Fruit fly (Drosophila melanogaster): ENCODE measurements around the gene CG14332.

Gene CG14332

dm6 chr3R:17391313-17391845 is 30.6 kb downstream of the CG14332 start, which contains the start of the genes Brf and sds22 (continued):
- no peak for TF ChIP-seq Dif (GFP tag; optimal IDR thresholded peaks at IDR 0.05; ENCODE audit: partially characterized antibody)
- peak; percentile 91 for TF ChIP-seq dsf (GFP tag; optimal IDR thresholded peaks at IDR 0.05; ENCODE audit: borderline replicate concordance)
- TF ChIP-seq Mio (GFP tag; optimal IDR thresholded peaks at IDR 0.05): peak; percentile 76
- peak; percentile 97 for TF ChIP-seq HLH106 (tag; optimal IDR thresholded peaks at IDR 0.05)
- peak; percentile 97 for TF ChIP-seq brk (GFP tag; optimal IDR thresholded peaks at IDR 0.05)
- peak; percentile 45 to 97 for TF ChIP-seq foxo (GFP tag; optimal IDR thresholded peaks at IDR 0.05)
- TF ChIP-seq tai (GFP tag; optimal IDR thresholded peaks at IDR 0.05): peak; percentile 97

- no peak for TF ChIP-seq Dif (GFP tag; optimal IDR thresholded peaks at IDR 0.05; ENCODE audit: partially characterized antibody)
- peak; percentile 73 for TF ChIP-seq fru (GFP tag; optimal IDR thresholded peaks at IDR 0.05)
- TF ChIP-seq Hnf4 (GFP tag; optimal IDR thresholded peaks at IDR 0.05): peak; percentile 69
- no peak for TF ChIP-seq Mio (GFP tag; optimal IDR thresholded peaks at IDR 0.05)
- peak; percentile 65 for TF ChIP-seq dmrt93B (GFP tag; optimal IDR thresholded peaks at IDR 0.05)
- TF ChIP-seq ey (GFP tag; optimal IDR thresholded peaks at IDR 0.05): peak; percentile 69
- TF ChIP-seq tai (GFP tag; optimal IDR thresholded peaks at IDR 0.05): no peak
- no peak for TF ChIP-seq N (GFP tag; optimal IDR thresholded peaks at IDR 0.05)
- no peak for TF ChIP-seq jim (GFP tag; optimal IDR thresholded peaks at IDR 0.05)
- TF ChIP-seq CG32264 (GFP tag; optimal IDR thresholded peaks at IDR 0.05): peak; percentile 4
- no peak for TF ChIP-seq usp (GFP tag; optimal IDR thresholded peaks at IDR 0.05)
- no peak for TF ChIP-seq sage (GFP tag; optimal IDR thresholded peaks at IDR 0.05)
- peak; percentile 37 for TF ChIP-seq CG9705 (GFP tag; optimal IDR thresholded peaks at IDR 0.05)
- TF ChIP-seq h (GFP tag; optimal IDR thresholded peaks at IDR 0.05): peak; percentile 84
- TF ChIP-seq woc (GFP tag; optimal IDR thresholded peaks at IDR 0.05): peak; percentile 52
- no peak for TF ChIP-seq CrebA (GFP tag; optimal IDR thresholded peaks at IDR 0.05; ENCODE audit: borderline replicate concordance)
- TF ChIP-seq Rel (GFP tag; optimal IDR thresholded peaks at IDR 0.05): no peak
- peak; percentile 83 for TF ChIP-seq Rel (tag; optimal IDR thresholded peaks at IDR 0.05)
- peak; percentile 5 for TF ChIP-seq Dfd (GFP tag; optimal IDR thresholded peaks at IDR 0.05)
- no peak for TF ChIP-seq Jra (GFP tag; optimal IDR thresholded peaks at IDR 0.05)
- no peak for TF ChIP-seq brk (GFP tag; optimal IDR thresholded peaks at IDR 0.05)
- no peak for TF ChIP-seq Myc (optimal IDR thresholded peaks at IDR 0.05)
- no peak for TF ChIP-seq Hr78 (GFP tag; optimal IDR thresholded peaks at IDR 0.05)
- no peak for TF ChIP-seq GATAd (GFP tag; optimal IDR thresholded peaks at IDR 0.05)
- peak; percentile 48 for TF ChIP-seq Sp1 (GFP tag; optimal IDR thresholded peaks at IDR 0.05)
- peak; percentile 64 for TF ChIP-seq rgr (GFP tag; optimal IDR thresholded peaks at IDR 0.05)
- no peak for TF ChIP-seq Hr83 (GFP tag; optimal IDR thresholded peaks at IDR 0.05; ENCODE audit: poor library complexity, severe bottlenecking)
- TF ChIP-seq psq (GFP tag; optimal IDR thresholded peaks at IDR 0.05): peak; percentile 60
- TF ChIP-seq dsf (GFP tag; optimal IDR thresholded peaks at IDR 0.05; ENCODE audit: borderline replicate concordance): no peak
- no peak for TF ChIP-seq dl (GFP tag; optimal IDR thresholded peaks at IDR 0.05; ENCODE audit: insufficient read depth in 1 of 2, partially characterized antibody in 2 of 2)
- TF ChIP-seq br (GFP tag; optimal IDR thresholded peaks at IDR 0.05): peak; percentile 71
- TF ChIP-seq lola (GFP tag; optimal IDR thresholded peaks at IDR 0.05): no peak
- no peak for TF ChIP-seq pan (optimal IDR thresholded peaks at IDR 0.05)
- TF ChIP-seq Abd-B (GFP tag; optimal IDR thresholded peaks at IDR 0.05): no peak
- TF ChIP-seq sv (GFP tag; optimal IDR thresholded peaks at IDR 0.05): peak; percentile 11
- peak; percentile 78 for TF ChIP-seq HLH106 (tag; optimal IDR thresholded peaks at IDR 0.05)
- peak; percentile 63 for TF ChIP-seq OdsH (GFP tag; optimal IDR thresholded peaks at IDR 0.05)
- no peak for TF ChIP-seq Vsx2 (GFP tag; optimal IDR thresholded peaks at IDR 0.05; ENCODE audit: partially characterized antibody)
- TF ChIP-seq foxo (GFP tag; optimal IDR thresholded peaks at IDR 0.05): peak in 1 of 2 experiments; percentile 81
Measured at dm6 chr3R:17386168-17386819, 35.7 kb downstream of the CG14332 start.

All from whole organism, wandering third instar larva.